Worm (Caenorhabditis elegans): ENCODE measurements around the gene srbc-25.

DNA sequence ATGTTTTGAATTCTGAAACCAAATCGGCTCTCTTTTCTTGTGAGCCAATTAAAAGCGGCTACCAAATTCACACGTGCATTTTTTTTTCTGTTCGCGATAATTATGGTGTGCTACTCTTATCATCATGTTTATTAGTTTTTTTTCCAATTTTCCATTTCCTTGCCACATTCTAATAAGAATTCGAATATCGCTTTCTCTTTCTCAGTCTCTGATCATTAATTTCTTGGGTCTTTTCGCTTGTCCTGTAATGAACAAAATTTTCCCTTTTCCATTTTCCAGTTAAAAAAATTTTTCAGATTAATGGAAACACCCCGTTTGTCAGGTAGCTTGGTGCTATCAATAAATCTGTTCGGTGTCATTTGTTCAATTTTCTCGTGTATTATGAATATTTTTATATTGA lies 2.3 kb upstream of the srbc-25 start, which contains the start of gene srbc-26:
- TF ChIP-seq ama-1 (optimal IDR thresholded peaks at IDR 0.05) (no peak), tbx-11 (GFP tag; IDR thresholded peaks at IDR 0.05) (no peak), ceh-13 (GFP tag; optimal IDR thresholded peaks at IDR 0.05) (no peak), hmg-4 (GFP tag; optimal IDR thresholded peaks at IDR 0.05) (no peak), hnd-1 (tag; optimal IDR thresholded peaks at IDR 0.05) (no peak), ceh-36 (tag; optimal IDR thresholded peaks at IDR 0.05) (no peak), B0310.2 (tag; optimal IDR thresholded peaks at IDR 0.05) (no peak), tbx-37 (GFP tag; conservative IDR thresholded peaks at IDR 0.05) (no peak), pes-1 (GFP tag; IDR thresholded peaks at IDR 0.05) (no peak), scrt-1 (GFP tag; IDR thresholded peaks at IDR 0.05) (no peak), flt-1 (GFP tag; IDR thresholded peaks at IDR 0.05) (no peak)
